Fruit fly (Drosophila melanogaster): ENCODE data around the gene Pxt.

DNA sequence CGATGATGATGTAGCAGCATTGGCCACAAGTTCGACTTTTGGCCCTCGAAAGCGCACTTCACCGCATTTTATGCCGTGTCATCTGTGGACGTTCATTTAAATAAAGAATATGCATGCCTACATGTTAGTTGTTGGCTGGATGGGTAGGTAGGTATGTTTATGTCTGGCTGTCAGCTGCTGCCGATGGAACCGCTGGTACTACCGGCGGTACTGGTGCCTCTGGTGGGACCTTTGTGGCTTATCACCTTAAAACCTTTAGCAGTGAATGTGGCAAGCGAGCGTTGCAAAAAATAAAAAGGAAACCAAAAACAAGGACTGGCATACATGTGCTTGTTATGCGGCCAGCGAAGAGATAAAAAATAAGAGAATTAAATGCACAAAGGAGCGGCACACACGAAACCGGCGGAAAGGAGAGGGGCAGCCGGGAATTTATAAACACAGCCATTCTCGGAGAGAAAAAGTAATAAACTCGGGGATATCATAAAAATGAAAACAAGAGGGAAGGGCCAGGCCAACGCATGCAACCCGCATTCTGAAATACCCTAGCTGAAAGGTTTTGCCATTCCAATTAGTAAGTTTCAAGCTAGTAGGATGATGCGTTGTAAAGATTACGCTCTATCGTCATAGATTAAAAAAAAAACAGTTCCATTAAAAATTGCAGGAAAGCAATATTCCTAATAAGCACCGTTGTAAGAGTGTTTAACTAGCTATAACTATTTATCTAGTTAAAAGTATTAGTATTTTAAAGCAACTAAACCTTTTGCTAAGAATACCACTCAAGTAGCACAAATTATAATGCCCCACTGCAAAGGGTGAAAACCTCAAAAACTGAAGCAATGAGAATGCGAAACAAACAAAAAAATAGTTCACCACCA lies 17.0 kb upstream of the Pxt start:
- peak; percentile 41 for TF ChIP-seq br (GFP tag; optimal IDR thresholded peaks at IDR 0.05)
- no peak for TF ChIP-seq usp (GFP tag; optimal IDR thresholded peaks at IDR 0.05)
- TF ChIP-seq pan (optimal IDR thresholded peaks at IDR 0.05) = no peak
- peak; percentile 35 for TF ChIP-seq Sp1 (GFP tag; optimal IDR thresholded peaks at IDR 0.05)
